Fruit fly (Drosophila melanogaster) whole organism, embryonic: ENCODE data around the gene SP555.
A peak's percentile ranks its signal among the peaks of the same experiment; 100 is the strongest.

Source experiments
- ATbp ChIP-seq: fragments of 200-800 bp; sonication (Bioruptor generic); optimal IDR thresholded peaks from 2 replicates; lab custom pipeline; 2017; ENCODE audit warnings: missing biosample characterization, mild to moderate bottlenecking, missing genetic modification characterization, missing genetic modification reagents
- Ada2b ChIP-seq: fragments of 200-800 bp; sonication (Bioruptor generic); IDR thresholded peaks from 2 replicates; pipeline ENCODE4 v1.3.6; 2022; ENCODE audit warnings: missing biosample characterization, missing genetic modification characterization
- Atf6 ChIP-seq: fragments of 200-800 bp; sonication (Bioruptor generic); IDR thresholded peaks from 2 replicates; pipeline ENCODE4 v1.3.6; 2022; ENCODE audit warnings: missing biosample characterization, missing genetic modification characterization
- CG1024 ChIP-seq: fragments of 200-800 bp; sonication (Bioruptor generic); IDR thresholded peaks from 2 replicates; pipeline ENCODE4 v1.3.6; 2022; ENCODE audit warnings: missing biosample characterization, missing genetic modification characterization
- CG10543 ChIP-seq: fragments of 200-800 bp; sonication (Bioruptor generic); optimal IDR thresholded peaks from 3 replicates; lab custom pipeline; 2017; ENCODE audit warnings: missing biosample characterization, mild to moderate bottlenecking, missing genetic modification characterization, moderate library complexity
- CG11695 ChIP-seq: fragments of 200-800 bp; sonication (Bioruptor generic); IDR thresholded peaks from 3 replicates; pipeline ENCODE4 v1.3.6; 2022; ENCODE audit warnings: missing biosample characterization, missing genetic modification characterization
- CG12769 ChIP-seq: fragments of 200-800 bp; sonication (Bioruptor generic); optimal IDR thresholded peaks from 2 replicates; lab custom pipeline; 2019; ENCODE audit warnings: missing biosample characterization, mild to moderate bottlenecking, missing genetic modification characterization, moderate library complexity
- CG15073 ChIP-seq: fragments of 200-800 bp; sonication (Bioruptor generic); optimal IDR thresholded peaks from 2 replicates; lab custom pipeline; 2016; ENCODE audit warnings: missing biosample characterization, missing genetic modification characterization
- CG17361 ChIP-seq: fragments of 200-800 bp; sonication (Bioruptor generic); IDR thresholded peaks from 3 replicates; pipeline ENCODE4 v1.3.6; 2022; ENCODE audit warnings: missing biosample characterization, missing genetic modification characterization
- CG17612 ChIP-seq: fragments of 200-800 bp; sonication (Bioruptor generic); IDR thresholded peaks from 2 replicates; pipeline ENCODE4 v1.3.6; 2022; ENCODE audit warnings: missing biosample characterization, missing genetic modification characterization
- CG17802 ChIP-seq: fragments of 200-800 bp; sonication (Bioruptor generic); optimal IDR thresholded peaks from 2 replicates; lab custom pipeline; 2018; ENCODE audit warnings: missing biosample characterization, mild to moderate bottlenecking, missing genetic modification characterization, moderate library complexity
- CG2712 ChIP-seq: fragments of 200-800 bp; optimal IDR thresholded peaks from 3 replicates; lab custom pipeline; 2019; ENCODE audit warnings: missing biosample characterization, mild to moderate bottlenecking, missing genetic modification characterization, moderate library complexity
- CG31388 ChIP-seq: fragments of 200-800 bp; sonication (Bioruptor generic); optimal IDR thresholded peaks from 2 replicates; lab custom pipeline; 2016; ENCODE audit warnings: missing biosample characterization, missing genetic modification characterization
- CG3281 ChIP-seq: fragments of 200-800 bp; sonication (Bioruptor generic); optimal IDR thresholded peaks from 3 replicates; lab custom pipeline; 2017; ENCODE audit warnings: missing biosample characterization, mild to moderate bottlenecking, missing genetic modification characterization
- CG33557 ChIP-seq: fragments of 200-800 bp; sonication (Bioruptor generic); optimal IDR thresholded peaks from 2 replicates; lab custom pipeline; 2019; ENCODE audit warnings: missing biosample characterization, mild to moderate bottlenecking, missing genetic modification characterization, moderate library complexity
- CG3838 ChIP-seq: fragments of 200-800 bp; sonication (Bioruptor generic); optimal IDR thresholded peaks from 3 replicates; lab custom pipeline; 2016; ENCODE audit warnings: missing biosample characterization, missing genetic modification characterization
- CG3847 ChIP-seq: fragments of 200-800 bp; sonication (Bioruptor generic); IDR thresholded peaks from 2 replicates; pipeline ENCODE4 v1.3.6; 2022; ENCODE audit warnings: missing biosample characterization, missing genetic modification characterization
- CG4328 ChIP-seq: fragments of 200-800 bp; sonication (Bioruptor generic); optimal IDR thresholded peaks from 3 replicates; lab custom pipeline; 2017; ENCODE audit warnings: missing biosample characterization, missing genetic modification reagents, missing genetic modification characterization
- CG6254 ChIP-seq: fragments of 200-800 bp; sonication (Bioruptor generic); optimal IDR thresholded peaks from 3 replicates; lab custom pipeline; 2017; ENCODE audit warnings: mild to moderate bottlenecking, missing biosample characterization, missing genetic modification reagents, missing genetic modification characterization
- Chrac-16 ChIP-seq: fragments of 200-800 bp; sonication (Bioruptor generic); optimal IDR thresholded peaks from 3 replicates; lab custom pipeline; 2016; ENCODE audit warnings: missing biosample characterization, missing genetic modification characterization
- Dad ChIP-seq: fragments of 200-800 bp; sonication (Bioruptor generic); optimal IDR thresholded peaks from 3 replicates; lab custom pipeline; 2016; ENCODE audit warnings: missing biosample characterization, missing genetic modification characterization
- Dref ChIP-seq: fragments of 200-800 bp; sonication (Bioruptor generic); IDR thresholded peaks from 2 replicates; pipeline ENCODE4 v1.3.6; 2022; ENCODE audit warnings: missing biosample characterization, missing genetic modification characterization
- E2f2 ChIP-seq: fragments of 200-800 bp; sonication (Bioruptor generic); IDR thresholded peaks from 2 replicates; pipeline ENCODE4 v1.3.6; 2022; ENCODE audit warnings: missing biosample characterization, missing genetic modification characterization
- Fer2 ChIP-seq: fragments of 200-800 bp; sonication (Bioruptor generic); optimal IDR thresholded peaks from 2 replicates; lab custom pipeline; 2018; ENCODE audit warnings: missing biosample characterization, mild to moderate bottlenecking, missing genetic modification characterization, moderate library complexity
- HmgZ ChIP-seq: fragments of 200-800 bp; sonication (Bioruptor generic); optimal IDR thresholded peaks from 2 replicates; lab custom pipeline; 2018; ENCODE audit warnings: missing biosample characterization, mild to moderate bottlenecking, missing genetic modification characterization
- Hr51 ChIP-seq, 2 experiments: fragments of 200-800 bp; sonication (Bioruptor generic); optimal IDR thresholded peaks; 2 replicates in 1 of 2; 3 replicates in 1 of 2; lab custom pipeline; 2016 to 2018; ENCODE audit warnings: missing biosample characterization in 2 of 2, missing genetic modification characterization in 2 of 2, mild to moderate bottlenecking in 1 of 2, moderate library complexity in 1 of 2
- Nf-YC ChIP-seq: fragments of 200-800 bp; optimal IDR thresholded peaks from 3 replicates; lab custom pipeline; 2019; ENCODE audit warnings: missing biosample characterization, mild to moderate bottlenecking, missing genetic modification characterization, moderate library complexity
- Opbp ChIP-seq: fragments of 200-800 bp; sonication (Bioruptor generic); IDR thresholded peaks from 3 replicates; pipeline ENCODE4 v1.3.6; 2022; ENCODE audit warnings: missing biosample characterization, missing genetic modification characterization; ENCODE audit not compliant: partially characterized antibody
- ase ChIP-seq: fragments of 200-800 bp; sonication (Bioruptor generic); IDR thresholded peaks from 3 replicates; pipeline ENCODE4 v1.3.6; 2022; ENCODE audit warnings: missing biosample characterization, missing genetic modification characterization
- ash1 ChIP-seq: fragments of 200-800 bp; sonication (Bioruptor generic); optimal IDR thresholded peaks from 2 replicates; lab custom pipeline; 2018; ENCODE audit warnings: missing biosample characterization, mild to moderate bottlenecking, missing genetic modification characterization
- bigmax ChIP-seq: fragments of 200-800 bp; sonication (Bioruptor generic); optimal IDR thresholded peaks from 2 replicates; lab custom pipeline; 2018; ENCODE audit warnings: missing biosample characterization, mild to moderate bottlenecking, missing genetic modification characterization
- bowl ChIP-seq: fragments of 200-800 bp; sonication (Bioruptor generic); IDR thresholded peaks from 2 replicates; pipeline ENCODE4 v1.3.6; 2022; ENCODE audit warnings: missing biosample characterization, missing genetic modification characterization
- cato ChIP-seq: fragments of 200-800 bp; sonication (Bioruptor generic); optimal IDR thresholded peaks from 2 replicates; lab custom pipeline; 2016; ENCODE audit warnings: missing biosample characterization, missing genetic modification characterization, borderline replicate concordance
- chinmo ChIP-seq: fragments of 200-800 bp; sonication (Bioruptor generic); IDR thresholded peaks from 4 replicates; pipeline ENCODE4 v1.3.6; 2022; ENCODE audit warnings: missing biosample characterization, missing genetic modification characterization; ENCODE audit not compliant: partially characterized antibody
- crc ChIP-seq: fragments of 200-800 bp; sonication (Bioruptor generic); optimal IDR thresholded peaks from 2 replicates; lab custom pipeline; 2016; ENCODE audit warnings: missing biosample characterization, missing genetic modification characterization
- crp ChIP-seq, 2 experiments: fragments of 200-800 bp; sonication (Bioruptor generic); optimal IDR thresholded peaks; 2 replicates in 1 of 2; 3 replicates in 1 of 2; lab custom pipeline; 2017; ENCODE audit warnings: missing biosample characterization in 2 of 2, missing genetic modification characterization in 2 of 2, mild to moderate bottlenecking in 1 of 2, moderate library complexity in 1 of 2
- da ChIP-seq: fragments of 200-800 bp; sonication (Bioruptor generic); optimal IDR thresholded peaks from 2 replicates; lab custom pipeline; 2016; ENCODE audit warnings: missing biosample characterization, missing genetic modification characterization
- dimm ChIP-seq: fragments of 200-800 bp; sonication (Bioruptor generic); IDR thresholded peaks from 2 replicates; pipeline ENCODE4 v1.3.6; 2022; ENCODE audit warnings: missing biosample characterization, missing genetic modification characterization
- en ChIP-seq: fragments of 200-800 bp; sonication (Bioruptor generic); optimal IDR thresholded peaks from 2 replicates; lab custom pipeline; 2016; ENCODE audit warnings: missing biosample characterization, missing genetic modification characterization
- gfzf ChIP-seq: fragments of 200-800 bp; sonication (Bioruptor generic); optimal IDR thresholded peaks from 2 replicates; lab custom pipeline; 2016; ENCODE audit warnings: missing biosample characterization, mild to moderate bottlenecking, missing genetic modification characterization, moderate library complexity
- ken ChIP-seq: fragments of 200-800 bp; sonication (Bioruptor generic); IDR thresholded peaks from 3 replicates; pipeline ENCODE4 v1.3.6; 2022; ENCODE audit warnings: missing biosample characterization, missing genetic modification characterization
- klu ChIP-seq: fragments of 200-800 bp; sonication (Bioruptor generic); IDR thresholded peaks from 2 replicates; pipeline ENCODE4 v1.3.6; 2022; ENCODE audit warnings: missing biosample characterization, missing genetic modification characterization
- kni ChIP-seq: fragments of 200-800 bp; sonication (Bioruptor generic); optimal IDR thresholded peaks from 3 replicates; lab custom pipeline; 2017; ENCODE audit warnings: mild to moderate bottlenecking, missing biosample characterization, missing genetic modification reagents, missing genetic modification characterization
- mam ChIP-seq: fragments of 200-800 bp; sonication (Bioruptor generic); optimal IDR thresholded peaks from 3 replicates; lab custom pipeline; 2016; ENCODE audit warnings: missing biosample characterization, missing genetic modification characterization
- onecut ChIP-seq: fragments of 200-800 bp; sonication (Bioruptor generic); IDR thresholded peaks from 2 replicates; pipeline ENCODE4 v1.3.6; 2022; ENCODE audit warnings: missing biosample characterization, missing genetic modification characterization
- run ChIP-seq: fragments of 200-800 bp; sonication (Bioruptor generic); optimal IDR thresholded peaks from 3 replicates; lab custom pipeline; 2018; ENCODE audit warnings: missing biosample characterization, mild to moderate bottlenecking, missing genetic modification characterization
- salm ChIP-seq: fragments of 200-800 bp; sonication (Bioruptor generic); optimal IDR thresholded peaks from 2 replicates; lab custom pipeline; 2018; ENCODE audit warnings: missing biosample characterization, mild to moderate bottlenecking, missing genetic modification characterization
- tx ChIP-seq: fragments of 200-800 bp; sonication (Bioruptor generic); optimal IDR thresholded peaks from 2 replicates; lab custom pipeline; 2016; ENCODE audit warnings: missing biosample characterization, missing genetic modification characterization
- unpg ChIP-seq: fragments of 200-800 bp; sonication (Bioruptor generic); optimal IDR thresholded peaks from 3 replicates; lab custom pipeline; 2018; ENCODE audit warnings: missing biosample characterization, mild to moderate bottlenecking, missing genetic modification characterization, moderate library complexity

Gene SP555

dm6 chr2L:4999389-5000032 is 38.0 kb upstream of the SP555 start (continued):
- TF ChIP-seq CG33557 (GFP tag; lab: Kevin White, UChicago) (peak; percentile 13), Dad (peak; percentile 44), gfzf (no peak), Opbp (no peak), run (tag; lab: Kevin White, UChicago) (no peak), CG3847 (GFP tag; lab: Robert Waterston, UW) (peak; percentile 57; the same call in 1 of the 2 replicates), CG12769 (tag; lab: Kevin White, UChicago) (peak; percentile 76), CG17802 (tag; lab: Kevin White, UChicago) (no peak), CG31388 (GFP tag; lab: Kevin White, UChicago) (peak; percentile 24), Ada2b (GFP tag; lab: Robert Waterston, UW) (peak; percentile 76), CG6254 (peak; percentile 34), CG3838 (GFP tag; lab: Kevin White, UChicago) (no peak), CG4328 (GFP tag; lab: Kevin White, UChicago) (peak; percentile 31), ase (GFP tag; lab: Robert Waterston, UW) (peak; percentile 67), da (GFP tag; lab: Kevin White, UChicago) (no peak), salm (tag; lab: Kevin White, UChicago) (peak; percentile 59), CG2712 (tag; lab: Kevin White, UChicago) (peak; percentile 72), crc (peak; percentile 32), Fer2 (tag; lab: Kevin White, UChicago) (peak; percentile 40), chinmo (GFP tag; lab: Robert Waterston, UW) (no peak), ken (peak; percentile 70), CG11695 (GFP tag; lab: Robert Waterston, UW) (peak; percentile 59; the same call in 2 of the 3 replicates), ATbp (GFP tag; lab: Kevin White, UChicago) (peak; percentile 54), en (GFP tag; lab: Kevin White, UChicago) (peak; percentile 16), dimm (GFP tag; lab: Robert Waterston, UW) (0 out of 2 replicates have a peak, but pooled peaks have one; percentile 25), Chrac-16 (GFP tag; lab: Kevin White, UChicago) (peak; percentile 74), CG15073 (GFP tag; lab: Kevin White, UChicago) (peak; percentile 30), Atf6 (GFP tag; lab: Robert Waterston, UW) (peak; percentile 70; the same call in 1 of the 2 replicates), ash1 (GFP tag; lab: Kevin White, UChicago) (no peak), crp (GFP tag; optimal IDR thresholded peaks at IDR 0.05; lab: Kevin White, UChicago) (no peak), unpg (peak; percentile 73), Hr51 (GFP tag; optimal IDR thresholded peaks at IDR 0.05; lab: Kevin White, UChicago) (peak; percentile 36 to 64), bowl (GFP tag; lab: Robert Waterston, UW) (no peak), cato (GFP tag; lab: Kevin White, UChicago) (peak; percentile 7), CG1024 (GFP tag; lab: Robert Waterston, UW) (peak; percentile 73; the same call in 1 of the 2 replicates), CG10543 (GFP tag; lab: Kevin White, UChicago) (no peak), onecut (GFP tag; lab: Robert Waterston, UW) (peak; percentile 45), CG3281 (peak; percentile 72), CG17361 (peak; percentile 15; the same call in 1 of the 3 replicates), tx (GFP tag; lab: Kevin White, UChicago) (peak; percentile 22), kni (GFP tag; lab: Kevin White, UChicago) (no peak), klu (GFP tag; lab: Robert Waterston, UW) (0 out of 2 replicates have a peak, but pooled peaks have one; percentile 47), Nf-YC (tag; lab: Kevin White, UChicago) (peak; percentile 1), bigmax (GFP tag; lab: Kevin White, UChicago) (no peak), mam (peak; percentile 64), HmgZ (tag; lab: Kevin White, UChicago) (peak; percentile 38), CG17612 (peak; percentile 80), E2f2 (peak; percentile 19; the same call in 1 of the 2 replicates), Dref (no peak)
